Fruit fly (Drosophila melanogaster) whole organism, embryonic: ENCODE data around the gene Kdm5.

Source experiments
- Ada2b ChIP-seq: fragments of 200-800 bp; sonication (Bioruptor generic); IDR thresholded peaks from 2 replicates; pipeline ENCODE4 v1.3.6; 2022; ENCODE audit warnings: missing biosample characterization, missing genetic modification characterization
- B-H1 ChIP-seq: fragments of 200-800 bp; sonication (Bioruptor generic); IDR thresholded peaks from 3 replicates; pipeline ENCODE4 v1.3.6; 2022; ENCODE audit warnings: missing biosample characterization, missing genetic modification characterization
- CG1024 ChIP-seq: fragments of 200-800 bp; sonication (Bioruptor generic); IDR thresholded peaks from 2 replicates; pipeline ENCODE4 v1.3.6; 2022; ENCODE audit warnings: missing biosample characterization, missing genetic modification characterization
- CG10366 ChIP-seq: fragments of 200-800 bp; sonication (Bioruptor generic); IDR thresholded peaks from 2 replicates; pipeline ENCODE4 v1.3.6; 2022; ENCODE audit warnings: missing biosample characterization, missing genetic modification characterization
- CG10431 ChIP-seq: fragments of 200-800 bp; sonication (Bioruptor generic); optimal IDR thresholded peaks from 3 replicates; lab custom pipeline; 2018; ENCODE audit warnings: missing biosample characterization, mild to moderate bottlenecking, missing genetic modification characterization
- CG11504 ChIP-seq: fragments of 200-800 bp; sonication (Bioruptor generic); optimal IDR thresholded peaks from 3 replicates; lab custom pipeline; 2019; ENCODE audit warnings: missing biosample characterization, mild to moderate bottlenecking, missing genetic modification characterization, moderate library complexity
- CG11723 ChIP-seq: fragments of 200-800 bp; sonication (Bioruptor generic); optimal IDR thresholded peaks from 2 replicates; lab custom pipeline; 2017; ENCODE audit warnings: missing biosample characterization, mild to moderate bottlenecking, missing genetic modification characterization
- CG12236 ChIP-seq: fragments of 200-800 bp; sonication (Bioruptor generic); optimal IDR thresholded peaks from 2 replicates; lab custom pipeline; 2016; ENCODE audit warnings: missing biosample characterization, missing genetic modification characterization
- CG14667 ChIP-seq: fragments of 200-800 bp; sonication (Bioruptor generic); IDR thresholded peaks from 2 replicates; pipeline ENCODE4 v1.3.6; 2022; ENCODE audit warnings: missing biosample characterization, missing genetic modification characterization
- CG15011 ChIP-seq: fragments of 200-800 bp; sonication (Bioruptor generic); optimal IDR thresholded peaks from 3 replicates; lab custom pipeline; 2018; ENCODE audit warnings: missing biosample characterization, mild to moderate bottlenecking, missing genetic modification characterization
- CG16815 ChIP-seq: fragments of 200-800 bp; sonication (Bioruptor generic); optimal IDR thresholded peaks from 3 replicates; lab custom pipeline; 2017; ENCODE audit warnings: missing biosample characterization, mild to moderate bottlenecking, missing genetic modification characterization
- CG17568 ChIP-seq: fragments of 200-800 bp; sonication (Bioruptor generic); optimal IDR thresholded peaks from 2 replicates; lab custom pipeline; 2018; ENCODE audit warnings: missing biosample characterization, mild to moderate bottlenecking, missing genetic modification characterization, moderate library complexity
- CG2120 ChIP-seq: fragments of 200-800 bp; sonication (Bioruptor generic); optimal IDR thresholded peaks from 3 replicates; lab custom pipeline; 2016; ENCODE audit warnings: missing biosample characterization, missing genetic modification characterization
- CG2712 ChIP-seq: fragments of 200-800 bp; optimal IDR thresholded peaks from 3 replicates; lab custom pipeline; 2019; ENCODE audit warnings: missing biosample characterization, mild to moderate bottlenecking, missing genetic modification characterization, moderate library complexity
- CG2889 ChIP-seq: fragments of 200-800 bp; sonication (Bioruptor generic); IDR thresholded peaks from 3 replicates; pipeline ENCODE4 v1.3.6; 2022; ENCODE audit warnings: missing biosample characterization, missing genetic modification characterization
- CG3065 ChIP-seq: fragments of 200-800 bp; sonication (Bioruptor generic); optimal IDR thresholded peaks from 2 replicates; lab custom pipeline; 2016; ENCODE audit warnings: missing biosample characterization, missing genetic modification characterization
- CG31224 ChIP-seq: fragments of 200-800 bp; sonication (Bioruptor generic); IDR thresholded peaks from 2 replicates; pipeline ENCODE4 v1.3.6; 2022; ENCODE audit warnings: missing biosample characterization, missing genetic modification characterization
- CG32767 ChIP-seq: fragments of 200-800 bp; sonication (Bioruptor generic); IDR thresholded peaks from 2 replicates; pipeline ENCODE4 v1.3.6; 2022; ENCODE audit warnings: missing biosample characterization, missing genetic modification characterization
- CG6689 ChIP-seq: fragments of 200-800 bp; sonication (Bioruptor generic); IDR thresholded peaks from 2 replicates; pipeline ENCODE4 v1.3.6; 2022; ENCODE audit warnings: missing biosample characterization, missing genetic modification characterization
- CG6854 ChIP-seq: fragments of 200-800 bp; sonication (Bioruptor generic); optimal IDR thresholded peaks from 3 replicates; lab custom pipeline; 2017; ENCODE audit warnings: missing biosample characterization, mild to moderate bottlenecking, missing genetic modification characterization
- CG7271 ChIP-seq: fragments of 200-800 bp; sonication (Bioruptor generic); optimal IDR thresholded peaks from 2 replicates; lab custom pipeline; 2018; ENCODE audit warnings: missing biosample characterization, mild to moderate bottlenecking, missing genetic modification characterization, moderate library complexity
- CG8359 ChIP-seq: fragments of 200-800 bp; sonication (Bioruptor generic); optimal IDR thresholded peaks from 2 replicates; lab custom pipeline; 2017; ENCODE audit warnings: missing biosample characterization, mild to moderate bottlenecking, missing genetic modification characterization, borderline replicate concordance
- CHES-1-like ChIP-seq: fragments of 200-800 bp; sonication (Bioruptor generic); optimal IDR thresholded peaks from 2 replicates; lab custom pipeline; 2016; ENCODE audit warnings: missing biosample characterization, missing genetic modification characterization
- Camta ChIP-seq: fragments of 200-800 bp; sonication (Bioruptor generic); optimal IDR thresholded peaks from 2 replicates; lab custom pipeline; 2016; ENCODE audit warnings: missing biosample characterization, missing genetic modification characterization
- Chrac-16 ChIP-seq: fragments of 200-800 bp; sonication (Bioruptor generic); optimal IDR thresholded peaks from 3 replicates; lab custom pipeline; 2016; ENCODE audit warnings: missing biosample characterization, missing genetic modification characterization
- D19A ChIP-seq: fragments of 200-800 bp; optimal IDR thresholded peaks from 3 replicates; lab custom pipeline; 2019; ENCODE audit warnings: missing biosample characterization, mild to moderate bottlenecking, missing genetic modification characterization, moderate library complexity
- Dll ChIP-seq: fragments of 200-800 bp; sonication (Bioruptor generic); IDR thresholded peaks from 4 replicates; pipeline ENCODE4 v1.3.6; 2022; ENCODE audit warnings: missing biosample characterization, missing genetic modification characterization; ENCODE audit not compliant: partially characterized antibody
- Elba2 ChIP-seq: fragments of 200-800 bp; sonication (Bioruptor generic); optimal IDR thresholded peaks from 3 replicates; lab custom pipeline; 2016; ENCODE audit warnings: missing biosample characterization, missing genetic modification characterization
- Fer2 ChIP-seq: fragments of 200-800 bp; sonication (Bioruptor generic); optimal IDR thresholded peaks from 2 replicates; lab custom pipeline; 2018; ENCODE audit warnings: missing biosample characterization, mild to moderate bottlenecking, missing genetic modification characterization, moderate library complexity
- Gug ChIP-seq: fragments of 200-800 bp; sonication (Bioruptor generic); IDR thresholded peaks from 4 replicates; pipeline ENCODE4 v1.3.6; 2022; ENCODE audit warnings: missing biosample characterization, missing genetic modification characterization
- HLH4C ChIP-seq: fragments of 200-800 bp; sonication (Bioruptor generic); IDR thresholded peaks from 3 replicates; pipeline ENCODE4 v1.3.6; 2022; ENCODE audit warnings: missing biosample characterization, missing genetic modification characterization; ENCODE audit not compliant: partially characterized antibody
- Hr78 ChIP-seq, 2 experiments: fragments of 200-800 bp in 1 of 2; fragments of >200 bp in 1 of 2; sonication (Bioruptor generic) in 1 of 2; optimal IDR thresholded peaks; 2 replicates each; lab custom pipeline; 2017 to 2019; ENCODE audit warnings: missing biosample characterization in 2 of 2, missing genetic modification characterization in 2 of 2, mild to moderate bottlenecking in 1 of 2, moderate library complexity in 1 of 2
- MBD-R2 ChIP-seq: fragments of 200-800 bp; sonication (Bioruptor generic); IDR thresholded peaks from 2 replicates; pipeline ENCODE4 v1.3.6; 2022; ENCODE audit warnings: missing biosample characterization, missing genetic modification characterization
- crc ChIP-seq: fragments of 200-800 bp; sonication (Bioruptor generic); optimal IDR thresholded peaks from 2 replicates; lab custom pipeline; 2016; ENCODE audit warnings: missing biosample characterization, missing genetic modification characterization
- dm ChIP-seq: fragments of 200-800 bp; sonication (Bioruptor generic); optimal IDR thresholded peaks from 3 replicates; lab custom pipeline; 2016; ENCODE audit warnings: missing biosample characterization, missing genetic modification characterization
- emc ChIP-seq: fragments of 200-800 bp; sonication (Bioruptor generic); optimal IDR thresholded peaks from 2 replicates; lab custom pipeline; 2016; ENCODE audit warnings: missing biosample characterization, missing genetic modification characterization
- gem ChIP-seq: fragments of 200-800 bp; sonication (Bioruptor generic); optimal IDR thresholded peaks from 2 replicates; lab custom pipeline; 2019; ENCODE audit warnings: missing biosample characterization, mild to moderate bottlenecking, missing genetic modification characterization, moderate library complexity
- her ChIP-seq: fragments of 200-800 bp; sonication (Bioruptor generic); optimal IDR thresholded peaks from 2 replicates; lab custom pipeline; 2016; ENCODE audit warnings: missing biosample characterization, missing genetic modification characterization
- lola ChIP-seq, 3 experiments: fragments of >200 bp in 2 of 3; fragments of 200-800 bp in 1 of 3; sonication (Bioruptor generic) in 1 of 3; optimal IDR thresholded peaks; 2 replicates each; lab custom pipeline; 2017 to 2019; ENCODE audit warnings: missing biosample characterization in 3 of 3, missing genetic modification characterization in 3 of 3, mild to moderate bottlenecking in 1 of 3, moderate library complexity in 1 of 3
- mam ChIP-seq: fragments of 200-800 bp; sonication (Bioruptor generic); optimal IDR thresholded peaks from 3 replicates; lab custom pipeline; 2016; ENCODE audit warnings: missing biosample characterization, missing genetic modification characterization
- mirr ChIP-seq: fragments of 200-800 bp; sonication (Bioruptor generic); optimal IDR thresholded peaks from 3 replicates; lab custom pipeline; 2018; ENCODE audit warnings: missing biosample characterization, mild to moderate bottlenecking, missing genetic modification characterization
- nerfin-1 ChIP-seq: fragments of 200-800 bp; sonication (Bioruptor generic); optimal IDR thresholded peaks from 3 replicates; lab custom pipeline; 2019; ENCODE audit warnings: missing biosample characterization, mild to moderate bottlenecking, missing genetic modification characterization, moderate library complexity
- nmo ChIP-seq: fragments of 200-800 bp; sonication (Bioruptor generic); optimal IDR thresholded peaks from 2 replicates; lab custom pipeline; 2018; ENCODE audit warnings: missing biosample characterization, mild to moderate bottlenecking, missing genetic modification characterization, moderate library complexity
- onecut ChIP-seq: fragments of 200-800 bp; sonication (Bioruptor generic); IDR thresholded peaks from 2 replicates; pipeline ENCODE4 v1.3.6; 2022; ENCODE audit warnings: missing biosample characterization, missing genetic modification characterization
- otp ChIP-seq: fragments of 200-800 bp; sonication (Bioruptor generic); IDR thresholded peaks from 3 replicates; pipeline ENCODE4, ENCODE4 v1.3.6; 2022; ENCODE audit warnings: missing biosample characterization, missing genetic modification characterization
- pros ChIP-seq: fragments of 200-800 bp; sonication (Bioruptor generic); optimal IDR thresholded peaks from 3 replicates; lab custom pipeline; 2019; ENCODE audit warnings: missing biosample characterization, mild to moderate bottlenecking, missing genetic modification characterization, moderate library complexity
- shn ChIP-seq: fragments of 200-800 bp; sonication (Bioruptor generic); optimal IDR thresholded peaks from 3 replicates; lab custom pipeline; 2016; ENCODE audit warnings: missing biosample characterization, missing genetic modification characterization
- sisA ChIP-seq: fragments of 200-800 bp; sonication (Bioruptor generic); IDR thresholded peaks from 2 replicates; pipeline ENCODE4 v1.3.6; 2022; ENCODE audit warnings: missing biosample characterization, missing genetic modification characterization
- sna ChIP-seq: fragments of 200-800 bp; sonication (Bioruptor generic); IDR thresholded peaks from 2 replicates; pipeline ENCODE4 v1.3.6; 2022; ENCODE audit warnings: missing biosample characterization, missing genetic modification characterization; ENCODE audit not compliant: partially characterized antibody
- tio ChIP-seq: fragments of 200-800 bp; sonication (Bioruptor generic); optimal IDR thresholded peaks from 2 replicates; lab custom pipeline; 2017; ENCODE audit warnings: missing biosample characterization, missing genetic modification characterization, inconsistent platforms
- trem ChIP-seq: fragments of 200-800 bp; optimal IDR thresholded peaks from 3 replicates; lab custom pipeline; 2019; ENCODE audit warnings: missing biosample characterization, mild to moderate bottlenecking, missing genetic modification characterization, moderate library complexity

Gene Kdm5

dm6 chr2L:5980862-5981432 lies 18.4 kb downstream of the Kdm5 start, which contains the start of gene chic (continued):
- TF ChIP-seq CG15011 (GFP tag; lab: Kevin White, UChicago) (no peak), tio (GFP tag; lab: Kevin White, UChicago) (no peak), lola (GFP tag; optimal IDR thresholded peaks at IDR 0.05; lab: Kevin White, UChicago) (no peak), emc (peak; percentile 23), D19A (no peak), CG3065 (GFP tag; lab: Kevin White, UChicago) (no peak), otp (GFP tag; lab: Robert Waterston, UW) (no peak), Ada2b (GFP tag; lab: Robert Waterston, UW) (no peak), Elba2 (GFP tag; lab: Kevin White, UChicago) (no peak), Chrac-16 (GFP tag; lab: Kevin White, UChicago) (no peak), CG10366 (GFP tag; lab: Robert Waterston, UW) (no peak), CG32767 (GFP tag; lab: Robert Waterston, UW) (no peak), MBD-R2 (GFP tag; lab: Robert Waterston, UW) (no peak), CG2120 (GFP tag; lab: Kevin White, UChicago) (peak; percentile 40), mam (GFP tag; lab: Kevin White, UChicago) (peak; percentile 21), CHES-1-like (no peak), CG14667 (no peak), her (GFP tag; lab: Kevin White, UChicago) (peak; percentile 20), nmo (no peak), CG11504 (tag; lab: Kevin White, UChicago) (no peak), CG31224 (no peak), Gug (GFP tag; lab: Robert Waterston, UW) (peak; percentile 18; the same call in 1 of the 4 replicates), sisA (GFP tag; lab: Robert Waterston, UW) (no peak), CG8359 (GFP tag; lab: Kevin White, UChicago) (no peak), sna (no peak), dm (GFP tag; lab: Kevin White, UChicago) (peak; percentile 42), shn (GFP tag; lab: Kevin White, UChicago) (no peak), gem (tag; lab: Kevin White, UChicago) (peak; percentile 29), CG7271 (tag; lab: Kevin White, UChicago) (no peak), Dll (GFP tag; lab: Robert Waterston, UW) (no peak), onecut (GFP tag; lab: Robert Waterston, UW) (no peak), CG6854 (GFP tag; lab: Kevin White, UChicago) (no peak), pros (GFP tag; lab: Kevin White, UChicago) (no peak), Hr78 (GFP tag; optimal IDR thresholded peaks at IDR 0.05; lab: Kevin White, UChicago) (no peak), nerfin-1 (tag; lab: Kevin White, UChicago) (no peak), CG16815 (no peak), CG10431 (no peak), HLH4C (GFP tag; lab: Robert Waterston, UW) (no peak), CG6689 (no peak), Fer2 (tag; lab: Kevin White, UChicago) (no peak), CG12236 (GFP tag; lab: Kevin White, UChicago) (no peak), CG11723 (no peak), trem (tag; lab: Kevin White, UChicago) (peak; percentile 41), B-H1 (GFP tag; lab: Robert Waterston, UW) (no peak), mirr (no peak), CG2889 (GFP tag; lab: Robert Waterston, UW) (no peak), CG2712 (tag; lab: Kevin White, UChicago) (no peak), crc (GFP tag; lab: Kevin White, UChicago) (peak; percentile 6), CG1024 (GFP tag; lab: Robert Waterston, UW) (no peak), Camta (peak; percentile 36), CG17568 (GFP tag; lab: Kevin White, UChicago) (no peak)
